Worm (Caenorhabditis elegans): ENCODE results near the gene nlp-34.

DNA sequence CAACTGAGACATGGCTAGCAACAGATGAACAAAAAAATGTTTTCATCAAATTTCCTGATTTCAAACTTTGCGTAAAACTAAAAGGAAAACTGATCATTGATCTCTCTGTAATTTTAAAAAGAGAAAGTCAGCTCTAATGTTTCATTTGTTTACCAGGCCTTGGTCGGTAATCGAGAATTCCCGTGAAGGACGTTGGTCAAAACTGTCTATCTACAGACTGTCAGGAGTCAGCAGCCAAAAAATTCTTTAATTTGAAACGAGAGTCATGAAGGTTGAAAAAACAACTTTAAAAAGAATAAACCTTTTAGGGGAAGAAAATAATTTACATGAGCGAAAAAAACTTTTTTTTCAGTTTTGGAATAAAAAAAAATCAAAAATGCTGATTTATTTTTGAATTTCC, 6.2 kb upstream of the nlp-34 start:
- TF ChIP-seq him-1 (tag; optimal IDR thresholded peaks at IDR 0.05) (no peak), dao-5 (tag; optimal IDR thresholded peaks at IDR 0.05) (no peak)
